Worm (Caenorhabditis elegans): Measurements from ENCODE around the gene srz-31.

Gene srz-31

DNA sequence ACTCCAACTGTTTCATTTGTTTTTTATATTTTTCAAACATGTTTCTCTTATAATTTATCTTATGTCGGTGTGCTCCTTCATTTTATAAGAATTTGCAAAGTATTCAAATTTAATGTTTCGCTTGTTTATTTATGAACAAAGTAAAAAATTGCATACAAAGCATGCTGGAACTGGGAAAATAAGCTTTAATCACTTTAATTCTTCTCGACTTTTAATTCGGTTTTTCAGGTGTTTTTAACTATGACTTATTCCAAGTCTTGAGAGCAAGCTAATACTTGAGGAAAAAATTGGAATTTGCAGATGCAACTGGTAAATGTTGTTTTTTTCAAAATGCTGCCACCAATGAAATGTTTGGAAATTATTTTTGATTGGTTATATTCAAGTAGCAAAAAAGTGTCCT, 5.4 kb upstream of the srz-31 start, which contains the start of gene srz-59:
Gene srz-59, plus strand, starts transcription at position 301 of the 400 bp plus-strand sequence.
- no peak for TF ChIP-seq nhr-232 (tag; optimal IDR thresholded peaks at IDR 0.05)
- TF ChIP-seq ceh-2 (tag; optimal IDR thresholded peaks at IDR 0.05) = no peak
- no peak for TF ChIP-seq hlh-13 (GFP tag; optimal IDR thresholded peaks at IDR 0.05)
- no peak for TF ChIP-seq ceh-18 (tag; optimal IDR thresholded peaks at IDR 0.05)
- no peak for TF ChIP-seq pqm-1 (tag; optimal IDR thresholded peaks at IDR 0.05)
- no peak for TF ChIP-seq dve-1 (tag; optimal IDR thresholded peaks at IDR 0.05)
- TF ChIP-seq elt-2 (tag; optimal IDR thresholded peaks at IDR 0.05) = no peak
- no peak for TF ChIP-seq lin-11 (tag; optimal IDR thresholded peaks at IDR 0.05)
- no peak for TF ChIP-seq ets-4 (tag; optimal IDR thresholded peaks at IDR 0.05)
- no peak for TF ChIP-seq tbx-7 (tag; optimal IDR thresholded peaks at IDR 0.05)
- TF ChIP-seq pha-4 (tag; optimal IDR thresholded peaks at IDR 0.05) = no peak
- no peak for TF ChIP-seq nfya-1 (tag; optimal IDR thresholded peaks at IDR 0.05)
- no peak for TF ChIP-seq fax-1 (tag; optimal IDR thresholded peaks at IDR 0.05)
- no peak for TF ChIP-seq elt-4 (tag; optimal IDR thresholded peaks at IDR 0.05)
- no peak for TF ChIP-seq hlh-15 (tag; optimal IDR thresholded peaks at IDR 0.05)
- no peak for TF ChIP-seq sox-2 (GFP tag; IDR thresholded peaks at IDR 0.05)
- no peak for TF ChIP-seq C38D4.7 (GFP tag; optimal IDR thresholded peaks at IDR 0.05)
- no peak for TF ChIP-seq unc-55 (GFP tag; optimal IDR thresholded peaks at IDR 0.05)

DNA sequence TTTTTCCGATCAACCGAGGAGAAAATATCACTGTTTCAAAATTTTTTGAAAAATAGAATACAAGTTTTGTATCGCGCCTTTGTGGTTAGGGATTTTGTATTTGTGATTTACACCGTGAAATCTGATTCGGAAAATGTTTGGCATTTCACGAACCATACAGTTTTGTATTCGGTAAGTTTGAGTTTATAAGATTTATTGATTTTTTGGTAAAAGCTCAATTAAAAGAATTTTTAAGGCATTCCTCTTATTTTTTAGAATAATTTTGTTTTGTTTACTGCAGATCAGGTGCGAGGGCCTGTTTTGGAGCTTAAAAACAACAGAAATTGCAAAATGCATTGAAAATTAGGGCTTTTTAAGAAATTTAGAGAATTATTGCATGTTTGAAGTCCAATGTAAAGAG, 3.8 kb upstream of the srz-31 start:
- TF ChIP-seq sox-2 (GFP tag; IDR thresholded peaks at IDR 0.05) (no peak), unc-3 (GFP tag; conservative IDR thresholded peaks at IDR 0.05) (no peak), unc-3 (tag; optimal IDR thresholded peaks at IDR 0.05) (no peak), unc-55 (GFP tag; optimal IDR thresholded peaks at IDR 0.05) (no peak), K02D7.2 (tag; optimal IDR thresholded peaks at IDR 0.05) (no peak), ceh-45 (GFP tag; IDR thresholded peaks at IDR 0.05) (no peak), ceh-24 (tag; optimal IDR thresholded peaks at IDR 0.05) (no peak), hlh-13 (GFP tag; optimal IDR thresholded peaks at IDR 0.05) (no peak), hlh-6 (tag; optimal IDR thresholded peaks at IDR 0.05) (no peak)

DNA sequence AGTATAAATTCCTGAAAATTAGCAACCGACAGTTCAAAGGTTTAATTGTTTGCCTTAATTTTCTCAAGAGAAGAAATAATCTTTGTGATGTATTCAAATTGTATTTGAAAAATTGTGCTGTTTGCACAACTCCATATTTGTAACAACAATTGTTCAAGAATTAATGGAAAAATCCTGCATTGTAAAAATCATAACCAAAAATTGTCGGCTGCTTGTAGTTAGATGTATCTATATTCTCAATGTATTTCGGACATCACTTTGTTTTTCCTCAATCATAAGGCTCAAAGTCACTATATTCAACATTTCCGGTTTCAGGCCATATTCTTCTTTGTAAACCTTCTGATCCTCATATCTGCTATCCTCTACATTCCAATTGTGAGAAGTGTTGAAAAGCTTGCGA, 5.9 kb downstream of the srz-31 start:
- no peak for TF ChIP-seq ceh-45 (GFP tag; IDR thresholded peaks at IDR 0.05)
- no peak for TF ChIP-seq C08G9.2 (tag; optimal IDR thresholded peaks at IDR 0.05)
- no peak for TF ChIP-seq ceh-2 (tag; optimal IDR thresholded peaks at IDR 0.05)
- no peak for TF ChIP-seq fax-1 (tag; optimal IDR thresholded peaks at IDR 0.05)
- TF ChIP-seq gmeb-2 (tag; optimal IDR thresholded peaks at IDR 0.05) = no peak
- no peak for TF ChIP-seq pha-2 (tag; optimal IDR thresholded peaks at IDR 0.05)

DNA sequence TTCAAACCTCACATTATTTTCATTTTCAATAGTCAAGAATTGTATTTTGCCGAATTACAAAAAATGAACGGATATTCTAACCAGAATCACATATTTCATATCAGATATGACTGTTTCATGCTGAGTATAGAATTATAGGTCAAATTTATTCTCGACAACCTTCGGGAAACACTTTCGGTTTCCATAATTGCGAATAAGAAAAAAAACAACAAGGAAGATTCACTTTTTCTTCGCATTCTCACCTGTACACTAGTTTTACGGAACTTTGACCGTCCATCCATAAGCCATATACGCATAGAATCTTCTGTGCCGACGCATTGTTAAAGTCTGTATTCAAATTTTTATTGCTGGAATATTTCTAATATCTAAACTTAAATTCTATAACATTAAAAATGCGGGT, 8.4 kb downstream of the srz-31 start, which contains the start of gene oac-37:
Gene oac-37, plus strand, starts transcription at position 301 of the 400 bp plus-strand sequence.
- TF ChIP-seq K09A11.1 (tag; optimal IDR thresholded peaks at IDR 0.05; ENCODE audit: insufficient read depth) = no peak
- no peak for TF ChIP-seq eyg-1 (tag; optimal IDR thresholded peaks at IDR 0.05)
- no peak for TF ChIP-seq elt-4 (tag; optimal IDR thresholded peaks at IDR 0.05)
- TF ChIP-seq odd-2 (tag; optimal IDR thresholded peaks at IDR 0.05) = no peak
- TF ChIP-seq pag-3 (tag; optimal IDR thresholded peaks at IDR 0.05; ENCODE audit: borderline replicate concordance) = no peak
- TF ChIP-seq ceh-19 (GFP tag; optimal IDR thresholded peaks at IDR 0.05) = no peak

DNA sequence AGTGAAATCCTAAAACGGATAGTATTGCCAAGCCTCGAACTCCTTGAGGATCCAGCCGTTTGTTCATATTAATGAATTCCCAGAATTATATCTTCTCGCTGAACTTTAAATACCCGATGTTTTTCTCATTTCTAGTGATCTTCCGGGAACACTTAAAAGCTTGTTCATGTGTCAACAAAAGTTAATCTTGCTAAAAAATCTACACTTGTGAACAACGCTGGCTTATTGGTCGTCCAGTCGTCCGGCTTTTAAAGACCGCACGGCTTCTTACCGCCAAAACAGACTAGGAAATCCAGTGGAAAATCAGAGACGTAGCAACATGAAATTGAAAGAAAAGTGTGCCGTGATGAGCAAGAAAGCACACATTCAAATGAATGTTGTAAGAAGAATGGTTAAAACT, 16.1 kb downstream of the srz-31 start, which contains the start of gene oac-38:
Gene oac-38, minus strand, starts transcription at position 101 of the 400 bp plus-strand sequence.
- no peak for TF ChIP-seq odd-2 (tag; optimal IDR thresholded peaks at IDR 0.05)
- TF ChIP-seq fkh-6 (tag; optimal IDR thresholded peaks at IDR 0.05) = no peak
- TF ChIP-seq T23F11.4 (GFP tag; optimal IDR thresholded peaks at IDR 0.05) = no peak

Measured in whole organism, late embryonic.